Worm (Caenorhabditis elegans) whole organism, L4/young adult: ENCODE results near the gene oac-12.
"Not testable (repeated sequence)": the region's sequence is repeated elsewhere in the genome, so short reads cannot be mapped to it uniquely, and the experiment has no call there.

Source experiments
- W03F9.2 ChIP-seq: fragments of 150-350 bp; optimal IDR thresholded peaks from 2 replicates; lab custom pipeline; 2014; ENCODE audit warnings: missing biosample characterization, missing genetic modification characterization
- dao-5 ChIP-seq: sonication (generic microtip); optimal IDR thresholded peaks from 2 replicates; lab custom pipeline; 2016; ENCODE audit warnings: missing genotype, missing genetic modification characterization, moderate library complexity, missing compliant biosample characterization
- him-1 ChIP-seq: sonication (generic microtip); optimal IDR thresholded peaks from 2 replicates; lab custom pipeline; 2016; ENCODE audit warnings: missing genotype, missing genetic modification reagents, missing genetic modification characterization, missing compliant biosample characterization

Gene oac-12

ce11 chrV:4315057-4315456 is 17.3 kb downstream of the oac-12 start, which contains the start of gene srh-192:
Gene srh-192, minus strand, starts transcription at chrV:4315157.
- TF ChIP-seq him-1 (tag; lab: Kevin White, UChicago) (no peak), W03F9.2 (tag; lab: Kevin White, UChicago) (no peak), dao-5 (tag; lab: Kevin White, UChicago) (no peak)

- TF ChIP-seq W03F9.2 (tag; lab: Kevin White, UChicago) (no peak), dao-5 (tag; lab: Kevin White, UChicago) (no peak), him-1 (tag; lab: Kevin White, UChicago) (no peak)
Observed at ce11 chrV:4304240-4304639, 28.1 kb downstream of the oac-12 start.

ce11 chrV:4303793-4304192 is 28.6 kb downstream of the oac-12 start:
- no peak for TF ChIP-seq W03F9.2 (tag; lab: Kevin White, UChicago)
- TF ChIP-seq dao-5 (tag; lab: Kevin White, UChicago), result no peak
- no peak for TF ChIP-seq him-1 (tag; lab: Kevin White, UChicago)

- TF ChIP-seq W03F9.2 (tag; lab: Kevin White, UChicago) (no peak), him-1 (tag; lab: Kevin White, UChicago) (no peak), dao-5 (tag; lab: Kevin White, UChicago) (no peak)
Observed at ce11 chrV:4302842-4303241, 29.5 kb downstream of the oac-12 start.

ce11 chrV:4299741-4300140 is 32.6 kb downstream of the oac-12 start, which contains the start of gene ZC132.3:
Gene ZC132.3, minus strand, starts transcription at chrV:4299841.
- TF ChIP-seq him-1 (tag; lab: Kevin White, UChicago) (no peak), dao-5 (tag; lab: Kevin White, UChicago) (no peak), W03F9.2 (tag; lab: Kevin White, UChicago) (no peak)

ce11 chrV:4298579-4298978 is 33.8 kb downstream of the oac-12 start, which contains the start of gene ZC132.11:
Gene ZC132.11, minus strand, starts transcription at chrV:4298679.
- TF ChIP-seq W03F9.2 (tag; lab: Kevin White, UChicago), result no peak
- no peak for TF ChIP-seq him-1 (tag; lab: Kevin White, UChicago)
- TF ChIP-seq dao-5 (tag; lab: Kevin White, UChicago), result no peak

- TF ChIP-seq W03F9.2 (tag; lab: Kevin White, UChicago) (no peak), dao-5 (tag; lab: Kevin White, UChicago) (no peak), him-1 (tag; lab: Kevin White, UChicago) (no peak)
Observed at ce11 chrV:4295920-4296319, 36.4 kb downstream of the oac-12 start, which contains the start of gene F47D2.11. Gene F47D2.11, minus strand, starts transcription at chrV:4296020.

ce11 chrV:4293425-4293824 is 38.9 kb downstream of the oac-12 start, which contains the start of gene srh-194:
Gene srh-194, minus strand, starts transcription at chrV:4293525.
- not testable (repeated sequence) for TF ChIP-seq him-1, dao-5, W03F9.2 (tag; lab: Kevin White, UChicago)

ce11 chrV:4290093-4290492 is 42.3 kb downstream of the oac-12 start, which contains the start of gene srh-193:
Gene srh-193, minus strand, starts transcription at chrV:4290193.
- TF ChIP-seq W03F9.2, dao-5, him-1 (tag; lab: Kevin White, UChicago): not testable (repeated sequence)

- not testable (repeated sequence) for TF ChIP-seq him-1, dao-5, W03F9.2 (tag; lab: Kevin White, UChicago)
Observed at ce11 chrV:4284737-4285136, 47.6 kb downstream of the oac-12 start, which contains the start of gene srt-19. Gene srt-19, plus strand, starts transcription at chrV:4285037.

- TF ChIP-seq W03F9.2, him-1, dao-5 (tag; lab: Kevin White, UChicago): not testable (repeated sequence)
Observed at ce11 chrV:4281699-4282098, 50.7 kb downstream of the oac-12 start, which contains the start of gene srt-37. Gene srt-37, minus strand, starts transcription at chrV:4281799.
